Fruit fly (Drosophila melanogaster): Measurements from ENCODE around the gene CYLD.

The CYLD gene

DNA sequence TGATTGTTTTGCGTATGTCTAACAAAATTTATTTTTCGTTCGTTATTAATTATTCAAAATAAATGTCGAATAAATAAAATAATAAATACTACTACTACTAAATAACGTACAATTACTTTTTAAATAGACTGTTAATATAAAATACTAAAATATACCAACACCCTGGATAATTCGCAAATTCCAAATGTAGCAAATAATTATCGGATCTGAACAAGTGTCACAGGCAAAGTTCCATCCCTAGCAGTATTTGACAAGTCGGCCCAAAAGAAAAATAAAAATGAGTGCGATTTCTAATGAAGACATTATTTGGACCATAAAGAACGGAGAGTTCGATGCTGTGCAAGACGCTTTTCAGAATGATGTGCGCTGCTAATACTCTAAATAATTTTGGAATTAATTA lies 41.8 kb upstream of the CYLD start, which contains the start of gene CG31715 (continued):
- TF ChIP-seq CG7786 (GFP tag; optimal IDR thresholded peaks at IDR 0.05) (no peak), Xrp1 (GFP tag; IDR thresholded peaks at IDR 0.05) (0 out of 2 replicates have a peak, but pooled peaks have one; percentile 22), klu (GFP tag; IDR thresholded peaks at IDR 0.05) (no peak), CG7357 (GFP tag; IDR thresholded peaks at IDR 0.05) (no peak), unc-4 (GFP tag; IDR thresholded peaks at IDR 0.05; ENCODE audit: partially characterized antibody) (peak; percentile 45; the same call in 1 of the 2 replicates), D19A (tag; optimal IDR thresholded peaks at IDR 0.05) (peak; percentile 8), dpn (GFP tag; optimal IDR thresholded peaks at IDR 0.05) (peak in 1 of 2 experiments; percentile 41), CG12391 (tag; optimal IDR thresholded peaks at IDR 0.05) (peak; percentile 54), Dp (GFP tag; optimal IDR thresholded peaks at IDR 0.05) (peak; percentile 12), Dek (tag; optimal IDR thresholded peaks at IDR 0.05) (peak; percentile 26), slbo (GFP tag; IDR thresholded peaks at IDR 0.05) (peak; percentile 66), CG34376 (GFP tag; optimal IDR thresholded peaks at IDR 0.05) (peak; percentile 5), amos (GFP tag; IDR thresholded peaks at IDR 0.05; ENCODE audit: partially characterized antibody) (peak; percentile 60; the same call in 1 of the 2 replicates), CG14965 (GFP tag; optimal IDR thresholded peaks at IDR 0.05; ENCODE audit: borderline replicate concordance) (no peak), Hr3 (GFP tag; optimal IDR thresholded peaks at IDR 0.05) (peak; percentile 37), grau (tag; optimal IDR thresholded peaks at IDR 0.05) (peak; percentile 38), ham (GFP tag; IDR thresholded peaks at IDR 0.05) (no peak), lbe (GFP tag; optimal IDR thresholded peaks at IDR 0.05) (peak; percentile 44), CG30020 (tag; optimal IDR thresholded peaks at IDR 0.05) (peak; percentile 78), cas (GFP tag; IDR thresholded peaks at IDR 0.05) (no peak), CG13424 (tag; optimal IDR thresholded peaks at IDR 0.05) (peak; percentile 30), Dll (GFP tag; IDR thresholded peaks at IDR 0.05; ENCODE audit: partially characterized antibody) (peak; percentile 64), sug (tag; optimal IDR thresholded peaks at IDR 0.05) (peak; percentile 15), CG13894 (tag; optimal IDR thresholded peaks at IDR 0.05) (peak; percentile 27), sr (GFP tag; IDR thresholded peaks at IDR 0.05) (no peak), odd (GFP tag; optimal IDR thresholded peaks at IDR 0.05) (no peak), CG12659 (GFP tag; optimal IDR thresholded peaks at IDR 0.05) (peak; percentile 23), CG16813 (GFP tag; IDR thresholded peaks at IDR 0.05; ENCODE audit: partially characterized antibody) (peak; percentile 47; the same call in 1 of the 3 replicates), knrl (GFP tag; IDR thresholded peaks at IDR 0.05; ENCODE audit: partially characterized antibody) (0 out of 3 replicates have a peak, but pooled peaks have one; percentile 28), Mrtf (GFP tag; IDR thresholded peaks at IDR 0.05) (no peak), E2f2 (GFP tag; IDR thresholded peaks at IDR 0.05) (peak; percentile 37; the same call in 1 of the 2 replicates), phol (tag; optimal IDR thresholded peaks at IDR 0.05) (peak; percentile 13), stwl (tag; optimal IDR thresholded peaks at IDR 0.05) (peak; percentile 56), CG4328 (GFP tag; optimal IDR thresholded peaks at IDR 0.05) (no peak), gsb-n (tag; optimal IDR thresholded peaks at IDR 0.05) (peak; percentile 18), psq (GFP tag; optimal IDR thresholded peaks at IDR 0.05) (no peak), nau (GFP tag; optimal IDR thresholded peaks at IDR 0.05) (no peak), bab2 (GFP tag; optimal IDR thresholded peaks at IDR 0.05) (no peak), CG10321 (GFP tag; IDR thresholded peaks at IDR 0.05) (no peak), hth (optimal IDR thresholded peaks at IDR 0.05) (no peak), NC2β (GFP tag; optimal IDR thresholded peaks at IDR 0.05) (no peak), crp (GFP tag; optimal IDR thresholded peaks at IDR 0.05) (peak in 1 of 2 experiments; percentile 56), NfI (GFP tag; optimal IDR thresholded peaks at IDR 0.05) (no peak), CG30403 (GFP tag; optimal IDR thresholded peaks at IDR 0.05) (peak; percentile 16), Med (GFP tag) (peak; percentile 79), gem (tag; optimal IDR thresholded peaks at IDR 0.05) (peak; percentile 64), ssp (GFP tag; IDR thresholded peaks at IDR 0.05) (no peak), CG31224 (GFP tag; IDR thresholded peaks at IDR 0.05) (no peak), CG7987 (GFP tag; optimal IDR thresholded peaks at IDR 0.05) (no peak), hbn (GFP tag; IDR thresholded peaks at IDR 0.05; ENCODE audit: partially characterized antibody) (peak; percentile 42; the same call in 1 of the 2 replicates)
